Fruit fly (Drosophila melanogaster): Measurements from ENCODE around the gene Kif19A.
A peak's percentile ranks its signal among the peaks of the same experiment; 100 is the strongest.

The Kif19A gene

dm6 chr3R:14100962-14101361 lies 17.3 kb downstream of the Kif19A start:
- no peak for TF ChIP-seq CG10979 (tag; optimal IDR thresholded peaks at IDR 0.05)
- 0 out of 3 replicates have a peak, but pooled peaks have one; percentile 21 for TF ChIP-seq CG11456 (GFP tag; IDR thresholded peaks at IDR 0.05)
- TF ChIP-seq slbo (GFP tag; IDR thresholded peaks at IDR 0.05), result 0 out of 2 replicates have a peak, but pooled peaks have one; percentile 5
- no peak for TF ChIP-seq CG5953 (GFP tag; IDR thresholded peaks at IDR 0.05)
- TF ChIP-seq Pdp1 (GFP tag; optimal IDR thresholded peaks at IDR 0.05), result peak in 1 of 2 experiments; percentile 71
- peak; percentile 62 for TF ChIP-seq Ets65A (GFP tag)
- TF ChIP-seq crol (GFP tag; IDR thresholded peaks at IDR 0.05), result 0 out of 2 replicates have a peak, but pooled peaks have one; percentile 26

- TF ChIP-seq scrt (GFP tag; optimal IDR thresholded peaks at IDR 0.05) (peak; percentile 51), otp (GFP tag; IDR thresholded peaks at IDR 0.05) (0 out of 3 replicates have a peak, but pooled peaks have one; percentile 30), CG13287 (GFP tag; IDR thresholded peaks at IDR 0.05; ENCODE audit: partially characterized antibody) (0 out of 2 replicates have a peak, but pooled peaks have one; percentile 8), Ets65A (GFP tag) (peak; percentile 8), CG15269 (tag; optimal IDR thresholded peaks at IDR 0.05) (peak; percentile 0), CoRest (tag; optimal IDR thresholded peaks at IDR 0.05) (peak; percentile 32), Ssrp (tag; optimal IDR thresholded peaks at IDR 0.05) (no peak), CG10654 (GFP tag; optimal IDR thresholded peaks at IDR 0.05) (no peak), CG16779 (GFP tag; IDR thresholded peaks at IDR 0.05) (no peak), CG12299 (tag; optimal IDR thresholded peaks at IDR 0.05) (no peak), lmd (GFP tag; IDR thresholded peaks at IDR 0.05) (peak; percentile 31; the same call in 1 of the 2 replicates), CG11504 (tag; optimal IDR thresholded peaks at IDR 0.05) (peak; percentile 42), Neu2 (GFP tag; optimal IDR thresholded peaks at IDR 0.05; ENCODE audit: borderline replicate concordance) (no peak), sens (GFP tag) (peak; percentile 72), seq (GFP tag; IDR thresholded peaks at IDR 0.05) (no peak), CG8924 (tag; optimal IDR thresholded peaks at IDR 0.05) (peak; percentile 38), CG7271 (tag; optimal IDR thresholded peaks at IDR 0.05) (no peak), E2f2 (GFP tag; IDR thresholded peaks at IDR 0.05) (peak; percentile 20; the same call in 1 of the 2 replicates), CG17361 (GFP tag; IDR thresholded peaks at IDR 0.05) (0 out of 3 replicates have a peak, but pooled peaks have one; percentile 7), CG18599 (GFP tag; optimal IDR thresholded peaks at IDR 0.05) (peak; percentile 8), corto (GFP tag; optimal IDR thresholded peaks at IDR 0.05) (no peak), Pdp1 (GFP tag; optimal IDR thresholded peaks at IDR 0.05) (no peak), CG11456 (GFP tag; IDR thresholded peaks at IDR 0.05) (peak; percentile 60; the same call in 1 of the 3 replicates), sens-2 (GFP tag; IDR thresholded peaks at IDR 0.05) (no peak), CG2678 (tag; optimal IDR thresholded peaks at IDR 0.05) (peak; percentile 20), disco-r (GFP tag; optimal IDR thresholded peaks at IDR 0.05) (no peak), CG33557 (GFP tag; optimal IDR thresholded peaks at IDR 0.05) (no peak), Myb (GFP tag; optimal IDR thresholded peaks at IDR 0.05) (no peak), Ets97D (GFP tag; optimal IDR thresholded peaks at IDR 0.05) (no peak), Med (GFP tag) (peak; percentile 68), CG14441 (GFP tag; IDR thresholded peaks at IDR 0.05) (0 out of 2 replicates have a peak, but pooled peaks have one; percentile 23), D19A (tag; optimal IDR thresholded peaks at IDR 0.05) (no peak), MTF-1 (GFP tag; optimal IDR thresholded peaks at IDR 0.05; ENCODE audit: borderline replicate concordance) (peak; percentile 21), PHDP (tag; optimal IDR thresholded peaks at IDR 0.05) (peak; percentile 8), mirr (GFP tag; optimal IDR thresholded peaks at IDR 0.05) (peak; percentile 14), HHEX (GFP tag; optimal IDR thresholded peaks at IDR 0.05) (peak; percentile 10), Atf-2 (GFP tag; optimal IDR thresholded peaks at IDR 0.05) (peak; percentile 10), slp2 (GFP tag; optimal IDR thresholded peaks at IDR 0.05) (peak; percentile 9), dmrt99B (tag; optimal IDR thresholded peaks at IDR 0.05) (peak; percentile 29), her (GFP tag; optimal IDR thresholded peaks at IDR 0.05) (no peak), Trl (optimal IDR thresholded peaks at IDR 0.05) (peak in 1 of 2 experiments; percentile 25), Trl (GFP tag; optimal IDR thresholded peaks at IDR 0.05) (no peak), Xbp1 (GFP tag; optimal IDR thresholded peaks at IDR 0.05) (peak; percentile 5)
Measured at dm6 chr3R:14098527-14099109, 19.6 kb downstream of the Kif19A start.
